Worm (Caenorhabditis elegans): ENCODE measurements around the gene K09F6.11.

K09F6.11 gene

ce11 chrII:2279839-2280238, at the start of gene K09F6.11:
TSS of gene K09F6.11 (plus strand) at chrII:2280139.
- TF ChIP-seq ceh-83 (GFP tag; optimal IDR thresholded peaks at IDR 0.05): no peak
- no peak for TF ChIP-seq unc-120 (tag; optimal IDR thresholded peaks at IDR 0.05; ENCODE audit: poor library complexity, severe bottlenecking)
- no peak for TF ChIP-seq mls-2 (tag; optimal IDR thresholded peaks at IDR 0.05)
- no peak for TF ChIP-seq snpc-4 (tag; optimal IDR thresholded peaks at IDR 0.05)

- TF ChIP-seq mls-2 (tag; optimal IDR thresholded peaks at IDR 0.05) (no peak), nhr-76 (tag; optimal IDR thresholded peaks at IDR 0.05) (no peak), nhr-12 (tag; optimal IDR thresholded peaks at IDR 0.05) (no peak), lin-32 (GFP tag; optimal IDR thresholded peaks at IDR 0.05) (no peak), unc-120 (tag; optimal IDR thresholded peaks at IDR 0.05; ENCODE audit: poor library complexity, severe bottlenecking) (no peak), pha-4 (tag; optimal IDR thresholded peaks at IDR 0.05) (no peak), nhr-237 (tag; optimal IDR thresholded peaks at IDR 0.05) (no peak), elt-3 (tag; optimal IDR thresholded peaks at IDR 0.05) (no peak), lin-13 (tag; optimal IDR thresholded peaks at IDR 0.05) (no peak), tbx-8 (GFP tag; optimal IDR thresholded peaks at IDR 0.05) (no peak), sem-2 (GFP tag; optimal IDR thresholded peaks at IDR 0.05) (no peak), sptf-1 (tag; optimal IDR thresholded peaks at IDR 0.05) (no peak), snpc-4 (tag; optimal IDR thresholded peaks at IDR 0.05) (no peak), elt-1 (tag; optimal IDR thresholded peaks at IDR 0.05; ENCODE audit: borderline replicate concordance, insufficient read depth) (no peak), nhr-28 (tag; optimal IDR thresholded peaks at IDR 0.05) (no peak), ham-2 (GFP tag; optimal IDR thresholded peaks at IDR 0.05) (no peak), cnd-1 (tag; optimal IDR thresholded peaks at IDR 0.05) (no peak)
Measured at ce11 chrII:2230368-2230767, 49.6 kb upstream of the K09F6.11 start.

ce11 chrII:2232429-2232828, 47.5 kb upstream of the K09F6.11 start, which contains the start of gene F54A3.6:
TSS of gene F54A3.6 (minus strand) at chrII:2232470.
- peak; percentile 84 for TF ChIP-seq lsy-2 (tag; optimal IDR thresholded peaks at IDR 0.05)

- no peak for TF ChIP-seq zip-8 (tag; optimal IDR thresholded peaks at IDR 0.05)
- TF ChIP-seq nhr-237 (tag; optimal IDR thresholded peaks at IDR 0.05): no peak
- TF ChIP-seq elt-3 (tag; optimal IDR thresholded peaks at IDR 0.05): no peak
- no peak for TF ChIP-seq mls-2 (tag; optimal IDR thresholded peaks at IDR 0.05)
- no peak for TF ChIP-seq cnd-1 (tag; optimal IDR thresholded peaks at IDR 0.05)
- TF ChIP-seq ces-1 (GFP tag; optimal IDR thresholded peaks at IDR 0.05): no peak
- TF ChIP-seq elt-1 (tag; optimal IDR thresholded peaks at IDR 0.05; ENCODE audit: borderline replicate concordance, insufficient read depth): no peak
- TF ChIP-seq lin-32 (GFP tag; optimal IDR thresholded peaks at IDR 0.05): no peak
- TF ChIP-seq sem-2 (GFP tag; optimal IDR thresholded peaks at IDR 0.05): no peak
- TF ChIP-seq hlh-1 (tag; optimal IDR thresholded peaks at IDR 0.05): no peak
- TF ChIP-seq bed-3 (GFP tag; optimal IDR thresholded peaks at IDR 0.05): no peak
- TF ChIP-seq sptf-1 (tag; optimal IDR thresholded peaks at IDR 0.05): no peak
- no peak for TF ChIP-seq ztf-11 (tag; optimal IDR thresholded peaks at IDR 0.05)
- no peak for TF ChIP-seq tbx-8 (GFP tag; optimal IDR thresholded peaks at IDR 0.05)
- no peak for TF ChIP-seq flh-1 (GFP tag; optimal IDR thresholded peaks at IDR 0.05)
- no peak for TF ChIP-seq mab-5 (tag; optimal IDR thresholded peaks at IDR 0.05)
- no peak for TF ChIP-seq ham-2 (GFP tag; optimal IDR thresholded peaks at IDR 0.05)
Measured at ce11 chrII:2233240-2233639, 46.7 kb upstream of the K09F6.11 start, which contains the start of gene cct-3. TSS of gene cct-3 (plus strand) at chrII:2233540.

ce11 chrII:2236352-2236751, 43.6 kb upstream of the K09F6.11 start:
- no peak for TF ChIP-seq elt-1 (tag; optimal IDR thresholded peaks at IDR 0.05; ENCODE audit: borderline replicate concordance, insufficient read depth)
- no peak for TF ChIP-seq hlh-1 (tag; optimal IDR thresholded peaks at IDR 0.05)
- TF ChIP-seq ces-1 (GFP tag; optimal IDR thresholded peaks at IDR 0.05): no peak

- TF ChIP-seq nhr-76 (tag; optimal IDR thresholded peaks at IDR 0.05) (no peak), nhr-237 (tag; optimal IDR thresholded peaks at IDR 0.05) (no peak), unc-39 (tag; optimal IDR thresholded peaks at IDR 0.05) (no peak), flh-1 (GFP tag; optimal IDR thresholded peaks at IDR 0.05) (no peak), sptf-1 (tag; optimal IDR thresholded peaks at IDR 0.05) (no peak), M03D4.4 (tag; optimal IDR thresholded peaks at IDR 0.05) (no peak), cnd-1 (tag; optimal IDR thresholded peaks at IDR 0.05) (no peak)
Measured at ce11 chrII:2243342-2243741, 36.6 kb upstream of the K09F6.11 start, which contains the start of gene F54A3.2. TSS of gene F54A3.2 (plus strand) at chrII:2243642.

Measured in whole organism, mixed stage, embryonic.